Fruit fly (Drosophila melanogaster) whole organism, larva: ENCODE measurements around the gene mnd.

Source experiments
- noc ChIP-seq: fragments of 200-800 bp; sonication (Bioruptor generic); optimal IDR thresholded peaks from 3 replicates; lab custom pipeline; 2019; ENCODE audit warnings: missing biosample characterization, mild to moderate bottlenecking, missing genetic modification characterization, moderate library complexity

The mnd gene

DNA sequence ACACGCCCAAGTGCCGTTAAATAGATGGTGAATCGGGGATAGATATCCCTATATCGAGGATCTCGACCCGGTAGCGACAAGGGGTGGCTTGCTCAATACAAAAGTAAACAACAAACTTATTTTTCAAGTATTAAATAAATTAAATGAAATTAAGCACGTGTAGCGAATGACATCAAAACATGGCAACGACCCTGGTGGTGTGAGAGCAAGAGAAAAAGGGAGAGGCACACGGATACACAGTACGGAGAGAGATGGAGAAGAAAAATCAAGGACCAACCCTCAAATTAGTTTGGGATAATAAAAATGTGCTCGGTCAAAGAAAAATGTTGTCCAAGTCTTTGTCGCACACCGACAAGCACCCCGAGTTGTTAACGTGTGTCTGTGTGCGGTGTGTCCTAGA, 36.1 kb downstream of the mnd start:
- TF ChIP-seq noc (tag; lab: Kevin White, UChicago), result no peak

DNA sequence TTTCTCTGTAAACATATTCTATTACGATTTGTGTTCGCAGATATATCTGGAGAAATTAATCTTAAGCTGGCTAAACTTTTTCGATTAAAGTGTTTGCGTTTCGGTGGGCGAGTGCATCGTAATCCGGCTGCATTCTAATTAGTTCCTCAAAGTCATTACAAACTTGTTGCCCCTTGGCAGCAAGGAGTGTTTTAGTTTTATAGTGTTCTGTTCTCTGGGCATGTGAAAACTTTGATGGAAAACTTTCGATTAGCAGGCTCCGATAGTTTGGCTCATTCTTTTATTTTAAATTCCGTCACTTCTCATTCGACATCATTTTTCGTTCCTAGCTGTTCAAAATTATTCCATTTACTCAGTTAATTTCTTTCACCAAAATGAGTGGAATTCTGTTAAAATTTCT, 38.3 kb downstream of the mnd start, which contains the start of gene CG32148:
Gene CG32148 (plus strand): TSS at position 301 of the 400 bp plus-strand sequence.
- TF ChIP-seq noc (tag; lab: Kevin White, UChicago), result no peak

DNA sequence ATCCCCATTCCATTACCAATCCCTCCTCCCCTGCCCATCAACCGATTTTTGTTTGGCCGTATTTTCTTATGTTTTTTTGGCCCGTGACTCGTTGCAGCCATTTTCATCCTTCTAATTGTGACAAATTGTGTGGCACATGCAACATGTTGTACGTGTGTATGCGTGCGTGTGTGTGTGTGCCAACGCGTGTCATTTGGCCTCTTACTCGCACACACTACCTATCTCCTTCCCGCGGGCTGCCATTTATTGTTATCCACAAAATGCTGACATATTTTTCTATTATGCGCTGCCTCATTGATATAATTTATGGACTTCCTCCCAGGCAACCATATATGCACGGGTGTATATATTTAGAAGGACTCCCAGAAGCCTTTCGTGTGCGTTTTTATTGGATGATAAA, 46.9 kb downstream of the mnd start:
- no peak for TF ChIP-seq noc (tag; lab: Kevin White, UChicago)

DNA sequence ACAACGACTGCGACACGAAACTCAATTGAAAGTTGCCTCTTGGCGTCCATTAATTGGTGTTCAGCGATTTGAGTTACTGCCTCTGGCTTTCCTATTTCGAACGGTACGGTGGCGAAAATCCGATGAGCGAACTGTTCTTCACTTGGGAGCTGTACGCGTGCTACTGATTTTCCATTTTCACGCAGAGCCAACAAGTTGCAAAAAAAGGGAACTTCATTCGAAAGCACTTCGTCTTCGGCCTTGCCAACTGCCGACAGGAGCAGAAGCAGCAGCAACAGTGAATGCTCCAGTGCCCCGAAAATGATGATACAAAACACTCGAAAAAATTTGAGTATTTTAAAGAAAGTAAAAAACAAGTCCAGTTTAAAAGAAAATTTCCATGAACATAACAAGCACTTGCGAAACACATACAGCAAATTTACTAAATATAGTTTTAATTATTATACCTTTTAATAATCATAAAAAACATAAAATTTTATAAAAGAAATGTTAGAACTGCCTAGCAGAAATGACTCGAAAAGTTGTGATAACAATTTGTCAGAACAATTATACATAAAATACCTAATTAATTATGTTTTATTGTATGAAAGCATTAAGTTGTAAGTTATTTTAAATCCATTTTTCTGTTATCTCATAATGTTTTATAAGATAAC, 49.3 kb downstream of the mnd start:
- no peak for TF ChIP-seq noc (tag; lab: Kevin White, UChicago)

DNA sequence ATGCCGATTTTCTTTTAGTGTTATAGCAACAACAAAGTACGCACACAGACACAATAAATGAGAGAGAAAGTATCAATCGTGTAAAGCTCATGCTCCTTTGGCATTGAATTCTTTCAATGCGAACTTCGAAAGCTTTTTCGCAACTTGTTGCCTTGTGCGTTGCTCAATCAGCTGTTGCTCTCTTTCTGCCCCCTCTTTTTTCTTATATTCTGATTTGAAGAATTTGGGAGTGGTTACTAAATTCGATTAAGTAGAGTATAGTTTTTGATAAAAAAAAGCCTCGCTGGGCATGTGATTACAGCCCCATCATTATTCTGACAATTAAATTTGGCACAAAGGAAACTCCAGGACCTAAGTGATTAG, 49.8 kb downstream of the mnd start:
- no peak for TF ChIP-seq noc (tag; lab: Kevin White, UChicago)

DNA sequence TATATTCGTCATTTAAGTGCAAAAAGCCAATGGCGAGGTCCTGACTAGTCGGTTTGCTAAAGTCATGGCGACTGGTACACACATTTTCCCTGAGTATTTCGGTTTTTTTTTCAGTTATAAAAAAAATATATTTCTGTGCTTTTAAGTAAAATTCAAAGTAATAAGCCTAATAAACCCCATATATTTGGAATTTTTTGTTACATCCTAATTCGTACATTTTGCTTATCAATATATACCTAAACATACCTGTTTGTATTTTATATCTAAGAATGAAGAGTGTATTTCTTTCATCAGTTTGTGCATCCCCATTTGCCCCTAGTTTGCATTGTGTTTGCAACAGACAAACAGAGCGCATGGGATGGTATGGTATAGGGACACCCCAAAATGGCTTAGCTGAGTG, 50.7 kb downstream of the mnd start:
- TF ChIP-seq noc (tag; lab: Kevin White, UChicago), result no peak

DNA sequence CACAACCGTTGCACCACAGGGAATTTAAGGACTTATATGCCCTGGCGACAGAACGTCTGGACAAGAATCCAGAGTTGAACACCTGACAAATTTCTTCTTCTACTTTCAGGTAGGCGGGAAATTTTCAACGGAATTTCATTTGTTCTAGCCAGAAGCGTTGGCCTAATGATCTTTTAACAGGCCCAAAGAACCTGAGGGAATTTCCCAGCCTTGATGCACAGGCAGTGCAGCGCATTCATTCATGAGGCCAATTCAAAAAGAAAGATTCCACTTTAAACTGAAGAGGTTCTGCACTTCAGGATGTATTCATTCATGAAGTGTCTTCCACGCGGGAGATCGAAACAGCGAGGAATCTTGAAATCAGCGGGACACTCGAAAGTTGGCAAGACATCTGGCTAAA, 54.6 kb downstream of the mnd start:
- TF ChIP-seq noc (tag; lab: Kevin White, UChicago), result no peak

DNA sequence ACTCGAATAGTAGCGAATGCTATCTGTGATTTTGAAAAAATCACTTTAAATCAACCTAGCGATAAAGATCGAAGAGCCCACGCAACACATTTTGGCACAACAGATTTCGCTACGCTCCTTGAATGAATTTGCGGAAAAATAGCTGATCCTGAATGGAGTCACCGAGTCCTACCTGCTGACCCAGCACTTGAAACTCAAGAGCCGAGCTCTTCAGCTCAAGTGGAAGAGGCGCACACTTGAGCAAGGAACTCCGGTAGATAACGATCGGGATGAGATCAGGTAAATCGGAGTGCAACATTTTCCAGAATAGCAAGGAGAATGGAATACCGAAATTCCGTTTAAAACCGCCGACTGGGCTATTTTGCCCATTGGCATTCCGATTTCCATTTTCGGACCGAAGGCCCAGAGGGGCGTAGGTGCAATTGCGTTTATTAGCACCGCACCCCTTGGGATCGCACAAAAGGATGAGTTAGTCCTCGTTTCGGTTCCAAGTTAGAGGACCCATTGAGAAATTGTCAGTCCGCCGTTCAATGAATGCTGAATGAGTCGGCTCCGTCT, 55.5 kb downstream of the mnd start:
- TF ChIP-seq noc (tag; lab: Kevin White, UChicago), result no peak
